Worm (Caenorhabditis elegans): Measurements from ENCODE around the gene cup-15.

The cup-15 gene

DNA sequence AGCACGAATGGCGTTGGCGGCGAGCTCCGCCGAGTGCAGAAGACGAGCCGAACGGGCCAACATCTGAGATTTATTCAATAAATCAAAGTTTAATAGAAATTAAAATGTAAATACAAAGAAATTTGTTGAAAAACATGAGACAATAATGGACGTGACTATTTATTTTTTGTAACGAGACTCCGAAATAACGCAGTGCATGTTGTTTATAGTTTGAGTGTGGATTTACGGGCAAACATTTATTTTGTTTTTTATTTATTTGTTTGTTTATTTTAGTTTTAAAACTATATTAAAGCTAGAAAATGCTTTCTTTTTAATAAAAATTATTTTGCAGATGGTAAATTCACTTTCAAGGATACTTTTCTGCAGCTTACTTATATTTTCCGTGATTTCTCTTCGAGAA, at the start of gene cup-15, which contains the start of gene sdhb-1:
Gene cup-15, plus strand, starts transcription at position 332 of the 400 bp plus-strand sequence.
Gene sdhb-1, minus strand, starts transcription at position 63 of the 400 bp plus-strand sequence.
- no peak for TF ChIP-seq unc-62 (GFP tag; optimal IDR thresholded peaks at IDR 0.05)

DNA sequence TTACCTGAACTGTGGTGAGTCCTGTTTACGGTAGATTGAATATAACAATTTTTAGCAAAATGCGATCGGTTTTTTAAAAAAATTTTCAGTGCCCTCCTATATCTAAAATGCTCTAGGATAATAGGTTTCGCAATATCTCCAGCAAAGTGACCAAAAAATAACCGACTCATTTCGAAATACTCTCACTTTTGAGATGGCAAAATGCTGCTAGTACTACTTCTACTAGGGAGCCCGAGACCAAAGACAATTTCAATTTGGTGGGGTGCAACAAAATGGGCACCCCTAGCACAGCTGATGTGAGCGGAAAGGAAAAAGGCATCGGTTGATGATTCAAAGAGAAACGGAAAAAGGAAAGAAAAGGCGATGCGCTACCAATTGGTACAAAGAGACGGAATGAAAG, 49.3 kb upstream of the cup-15 start:
- TF ChIP-seq unc-62 (GFP tag; optimal IDR thresholded peaks at IDR 0.05) = no peak

DNA sequence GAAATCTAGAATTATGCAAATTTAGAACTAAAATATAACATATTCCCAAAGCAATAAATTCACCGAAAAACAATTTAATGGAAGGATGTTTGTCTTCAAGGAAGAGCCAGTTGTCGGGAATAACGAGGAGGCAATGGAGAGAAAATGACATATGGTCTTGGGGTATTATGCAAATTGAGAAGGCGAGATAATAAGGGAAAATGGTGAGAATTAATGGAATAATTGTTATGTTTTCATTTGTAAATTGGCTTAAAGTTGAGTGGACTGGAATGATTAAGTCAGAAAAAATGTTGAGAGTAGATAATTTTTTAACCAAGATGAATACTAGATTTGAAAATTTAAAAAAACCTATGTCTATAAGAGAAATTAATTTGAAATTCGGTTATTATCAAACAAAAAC, 48.0 kb upstream of the cup-15 start:
- TF ChIP-seq unc-62 (GFP tag; optimal IDR thresholded peaks at IDR 0.05) = no peak

DNA sequence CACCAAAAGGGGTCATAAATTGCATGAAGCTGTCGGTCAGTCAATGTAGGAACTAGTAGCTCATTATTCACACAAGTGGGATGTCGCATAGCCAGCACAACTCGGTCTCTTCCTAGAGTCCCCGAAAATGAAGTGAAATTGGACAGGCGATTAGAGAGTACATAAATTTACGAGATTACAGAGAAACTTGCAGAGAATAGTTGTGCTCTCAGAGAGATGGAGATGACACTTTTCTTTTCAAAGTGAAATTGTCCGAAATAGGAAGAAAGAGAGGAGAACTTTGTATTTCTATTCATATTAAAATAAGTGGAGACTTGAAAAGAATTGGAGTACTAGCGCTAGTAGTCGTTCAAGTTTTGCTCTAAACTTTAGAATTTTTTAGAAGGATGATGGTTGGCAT, 47.2 kb upstream of the cup-15 start:
- TF ChIP-seq unc-62 (GFP tag; optimal IDR thresholded peaks at IDR 0.05) = no peak

DNA sequence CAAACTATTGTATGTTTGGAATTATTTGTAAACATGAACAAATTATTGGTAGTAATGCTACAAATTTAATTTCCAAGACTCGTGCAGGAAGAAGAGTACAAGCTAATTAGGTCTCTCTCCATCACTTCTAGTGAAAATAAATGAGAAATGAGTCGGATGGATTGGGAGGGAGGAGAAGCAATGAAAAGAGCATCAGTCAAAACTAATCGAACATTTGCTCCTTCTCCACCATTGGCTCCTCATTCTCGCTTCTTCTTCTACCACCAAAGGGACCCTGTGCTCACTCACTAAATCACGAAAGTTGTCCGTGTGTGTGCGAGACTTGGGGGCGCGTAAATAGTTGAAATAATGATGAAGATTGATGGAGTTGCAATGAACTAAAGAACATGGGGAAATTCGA, 46.0 kb upstream of the cup-15 start:
- TF ChIP-seq unc-62 (GFP tag; optimal IDR thresholded peaks at IDR 0.05) = no peak

DNA sequence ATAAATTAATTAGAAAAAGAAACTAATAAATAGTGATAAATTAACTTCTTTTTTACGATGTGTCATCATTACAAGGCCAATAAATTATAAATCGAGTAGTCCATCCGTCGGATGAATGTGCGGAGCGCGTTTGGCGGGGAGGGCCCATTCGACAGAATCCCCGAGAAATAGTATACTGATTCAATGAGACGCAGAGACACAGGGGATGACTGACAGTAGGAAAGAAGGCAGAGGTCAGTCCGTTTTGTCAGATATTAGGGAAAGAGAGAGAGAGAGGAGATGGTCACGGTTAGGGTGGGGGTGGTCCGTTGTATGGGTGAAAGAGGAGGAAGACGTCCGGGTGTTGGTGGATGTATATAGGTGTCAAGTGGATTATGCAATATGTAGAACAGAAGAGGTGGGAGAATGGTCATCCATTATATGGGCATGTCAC, 44.2 kb upstream of the cup-15 start:
- TF ChIP-seq unc-62 (GFP tag; optimal IDR thresholded peaks at IDR 0.05) = no peak

DNA sequence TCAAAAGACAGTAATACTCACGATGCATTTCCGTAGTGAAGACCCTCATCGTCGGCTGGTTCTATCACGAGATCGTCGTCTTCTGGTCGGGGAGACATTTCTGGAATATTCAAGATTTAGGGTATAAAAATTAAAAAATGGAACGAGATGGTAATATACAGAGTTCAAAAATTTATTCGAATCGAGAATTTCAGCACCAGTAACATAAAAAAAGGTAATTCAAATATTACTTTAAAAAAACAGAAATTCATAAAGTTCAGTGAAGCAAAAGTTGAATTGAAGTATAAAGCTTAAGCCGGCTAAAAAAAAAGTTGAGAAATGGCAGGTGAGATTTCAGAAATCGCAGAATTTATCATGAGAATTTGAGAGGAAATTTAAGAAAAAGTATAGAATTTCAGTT, 42.6 kb upstream of the cup-15 start, which contains the start of gene cam-1:
Gene cam-1, minus strand, starts transcription at position 101 of the 400 bp plus-strand sequence.
- no peak for TF ChIP-seq unc-62 (GFP tag; optimal IDR thresholded peaks at IDR 0.05)

DNA sequence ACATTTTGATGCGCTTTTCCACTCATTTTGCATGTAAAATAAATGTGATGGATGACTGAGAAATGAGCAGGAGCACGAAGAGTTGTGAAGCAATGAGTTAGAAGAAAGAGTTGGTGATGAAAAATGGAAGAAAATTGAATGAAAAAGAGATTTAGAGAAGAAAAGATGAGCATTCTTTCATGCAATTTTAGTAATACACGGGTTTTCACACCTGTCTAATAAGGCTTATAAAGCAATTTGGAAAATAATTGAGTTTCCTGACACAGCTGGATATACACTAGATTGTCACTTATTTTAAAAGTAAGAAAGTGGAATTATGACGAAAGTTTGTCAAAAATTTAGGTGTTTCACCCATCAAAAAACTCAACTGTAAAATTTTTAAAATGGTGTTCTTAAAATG, 42.0 kb upstream of the cup-15 start:
- no peak for TF ChIP-seq unc-62 (GFP tag; optimal IDR thresholded peaks at IDR 0.05)

DNA sequence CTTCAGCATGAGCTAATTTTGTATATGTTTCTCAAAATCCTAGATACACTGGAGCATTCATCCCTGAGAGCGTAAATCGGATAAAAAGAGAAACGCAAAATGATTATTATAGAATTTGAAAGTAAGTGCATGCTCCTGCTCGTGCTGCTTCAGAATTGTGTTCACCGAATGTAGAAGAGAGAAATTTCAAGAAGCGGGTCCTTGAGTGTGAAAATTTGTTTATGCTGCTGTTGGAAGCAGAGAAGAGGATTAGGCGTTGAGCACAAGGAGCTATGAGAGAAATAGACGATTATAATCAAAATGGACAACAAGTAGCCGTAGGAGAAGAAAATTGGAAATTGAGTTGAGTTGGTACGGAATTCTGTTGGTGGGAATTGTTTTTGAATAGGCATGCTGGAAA, 41.1 kb upstream of the cup-15 start:
- no peak for TF ChIP-seq unc-62 (GFP tag; optimal IDR thresholded peaks at IDR 0.05)

DNA sequence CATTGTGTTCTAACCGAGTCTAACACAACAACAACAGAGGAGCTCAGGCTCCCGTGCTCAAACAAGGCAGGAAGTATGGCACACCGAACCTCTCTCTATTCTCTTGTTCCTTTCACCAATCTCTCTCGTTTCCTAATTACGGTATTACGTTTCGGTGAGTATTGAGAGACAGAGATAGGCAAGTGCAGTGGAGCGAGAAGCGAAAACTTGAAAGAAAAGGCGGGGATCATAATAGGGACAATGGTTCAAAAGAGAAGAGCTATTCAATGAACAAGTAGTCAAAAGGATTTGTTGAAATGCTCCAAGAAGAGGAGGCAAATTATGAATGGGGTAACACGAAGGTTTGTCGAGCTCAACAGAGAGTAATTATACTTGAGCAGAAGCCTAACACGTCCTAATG, 39.5 kb upstream of the cup-15 start:
- no peak for TF ChIP-seq unc-62 (GFP tag; optimal IDR thresholded peaks at IDR 0.05)

DNA sequence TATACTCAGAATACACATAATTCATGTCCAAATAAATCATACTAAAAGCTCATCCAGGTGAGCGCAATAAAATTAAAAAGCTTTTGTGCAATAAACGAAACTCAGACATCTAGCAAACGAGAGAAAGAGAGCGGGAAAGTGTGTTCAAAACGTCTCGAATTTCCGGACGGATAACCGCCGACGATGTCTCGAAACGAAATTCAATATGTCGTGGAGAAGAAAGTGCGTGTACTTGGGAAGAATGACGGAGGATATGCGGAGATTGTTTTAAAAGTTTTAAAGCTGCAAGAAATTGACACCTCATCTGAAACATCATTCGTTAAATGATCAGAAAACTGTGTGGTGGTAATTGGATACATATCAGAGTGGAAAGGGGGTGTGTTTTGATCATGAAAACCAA, 38.1 kb upstream of the cup-15 start:
- no peak for TF ChIP-seq unc-62 (GFP tag; optimal IDR thresholded peaks at IDR 0.05)

DNA sequence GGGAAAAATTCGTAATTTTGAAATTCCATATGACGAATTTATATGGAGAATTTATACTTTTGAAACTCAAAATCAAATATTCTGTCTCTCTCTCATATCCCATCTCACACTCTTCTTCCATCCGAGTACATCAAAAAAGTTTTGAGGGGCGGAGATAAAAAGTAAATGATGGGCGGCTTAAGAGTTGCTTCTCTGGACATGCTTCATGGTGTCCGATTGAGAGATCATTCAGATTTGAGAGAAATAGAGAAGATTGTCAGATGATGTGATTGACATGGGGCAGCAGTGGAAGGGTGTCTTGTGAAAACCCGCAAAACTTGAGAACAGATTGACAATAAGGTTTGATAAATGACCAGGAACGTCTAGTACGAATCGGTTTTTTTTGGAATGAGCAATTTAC, 37.1 kb upstream of the cup-15 start:
- no peak for TF ChIP-seq unc-62 (GFP tag; optimal IDR thresholded peaks at IDR 0.05)

DNA sequence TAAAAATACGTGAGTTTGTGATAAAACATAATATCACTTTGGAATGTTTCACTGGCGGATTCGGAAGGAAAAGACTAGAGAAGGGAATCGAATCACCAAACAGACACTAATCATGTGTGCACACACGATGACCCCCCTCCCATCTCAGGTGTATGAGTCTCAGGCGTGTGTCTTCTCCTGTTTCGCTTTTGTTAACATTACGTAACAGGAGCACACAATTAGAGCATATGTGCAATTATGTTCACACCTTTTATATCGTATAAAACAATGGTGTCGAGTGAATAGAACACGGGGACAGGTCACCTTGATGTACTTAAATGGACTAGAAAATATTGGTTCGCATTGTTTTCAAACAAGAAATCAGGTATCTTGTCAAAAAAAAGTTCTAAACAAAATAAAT, 36.0 kb upstream of the cup-15 start:
- TF ChIP-seq unc-62 (GFP tag; optimal IDR thresholded peaks at IDR 0.05) = no peak

DNA sequence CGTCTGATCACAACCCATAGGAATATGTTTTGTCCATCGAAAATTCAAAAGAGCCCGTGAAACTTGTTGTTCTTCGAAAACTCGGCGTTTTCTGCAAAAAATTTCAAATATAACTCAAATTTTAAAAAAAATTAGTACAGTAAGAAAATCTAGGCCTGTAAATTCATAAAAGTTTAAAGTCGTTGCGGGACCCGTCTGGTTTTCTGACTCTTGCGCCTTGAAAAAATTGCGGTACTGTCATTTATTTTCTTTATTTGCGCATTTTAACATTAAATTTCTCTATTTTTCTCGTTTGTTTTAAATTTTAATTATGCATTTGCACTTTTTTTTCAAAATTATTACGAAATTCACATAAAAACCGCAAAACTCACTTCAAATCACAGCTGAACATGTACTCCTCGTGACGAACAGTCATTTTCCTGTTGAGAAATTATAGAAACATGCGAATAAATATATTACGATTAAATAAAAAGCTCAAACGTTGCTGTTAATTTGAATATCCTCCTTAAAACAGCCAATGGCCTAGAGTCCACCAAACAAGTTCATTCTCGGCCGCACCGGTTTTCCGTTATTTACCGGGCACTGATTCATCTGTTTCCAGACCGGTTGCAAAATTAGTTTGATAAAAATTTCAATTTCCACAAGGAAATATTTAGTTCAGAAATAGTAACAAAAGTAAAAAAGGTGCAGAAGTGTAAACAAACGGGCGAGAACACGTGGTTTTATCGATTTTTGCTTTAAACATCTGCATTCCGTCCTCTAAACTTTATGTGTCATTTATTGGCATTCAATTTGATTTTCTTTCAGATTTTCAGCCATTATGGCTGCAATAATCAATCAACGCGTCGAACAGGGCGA, 33.5 kb upstream of the cup-15 start, which contains the start of the genes csa-1 and wdfy-2:
Gene csa-1, minus strand, starts transcription at position 669 of the 858 bp plus-strand sequence.
Gene wdfy-2, plus strand, starts transcription at position 808 of the 858 bp plus-strand sequence.
- TF ChIP-seq unc-62 (GFP tag; optimal IDR thresholded peaks at IDR 0.05) = no peak

DNA sequence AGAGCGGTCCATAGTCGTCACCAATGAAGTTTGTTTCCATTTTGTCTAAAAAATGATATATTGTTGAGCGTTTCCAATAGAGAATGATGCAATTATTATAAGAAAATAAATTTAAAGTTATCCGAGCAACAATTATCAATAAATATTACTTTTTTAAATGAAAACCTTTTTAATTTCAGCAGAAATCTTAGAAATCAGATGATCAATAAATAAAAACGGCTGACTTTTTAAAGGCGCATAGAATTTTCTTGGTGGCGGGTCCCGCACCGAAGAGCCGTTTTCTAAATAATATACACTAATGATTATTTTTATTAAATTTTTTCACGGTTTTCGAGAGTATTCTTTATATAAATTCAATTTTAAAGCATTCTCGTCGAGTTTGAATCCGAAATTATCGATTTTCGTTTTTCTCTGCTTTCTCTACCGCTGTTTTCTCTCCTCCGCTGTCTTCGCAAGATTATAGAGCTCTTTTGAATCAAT, 29.9 kb upstream of the cup-15 start, which contains the start of gene rab-39:
Gene rab-39, minus strand, starts transcription at position 51 of the 480 bp plus-strand sequence.
- TF ChIP-seq unc-62 (GFP tag; optimal IDR thresholded peaks at IDR 0.05) = no peak

DNA sequence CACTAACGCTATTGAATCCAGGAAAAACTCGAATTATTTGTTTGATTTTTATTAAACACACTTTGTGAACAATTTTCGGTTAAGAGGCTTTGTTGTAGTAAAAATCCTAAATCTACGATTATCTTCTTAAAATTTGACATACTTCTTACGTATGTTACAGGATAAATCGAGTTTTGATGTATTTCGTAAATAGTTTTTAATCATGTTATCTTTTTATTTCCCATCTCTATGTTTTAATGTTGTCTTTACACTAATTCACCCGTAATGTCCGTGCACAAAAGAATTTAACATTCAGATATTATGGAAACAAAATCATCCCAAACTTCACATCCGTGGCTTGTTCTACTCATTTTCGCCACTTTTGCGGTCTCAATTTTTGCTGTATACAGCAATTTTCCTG, 29.1 kb upstream of the cup-15 start, which contains the start of gene egli-1:
Gene egli-1, plus strand, starts transcription at position 301 of the 400 bp plus-strand sequence.
- no peak for TF ChIP-seq unc-62 (GFP tag; optimal IDR thresholded peaks at IDR 0.05)

DNA sequence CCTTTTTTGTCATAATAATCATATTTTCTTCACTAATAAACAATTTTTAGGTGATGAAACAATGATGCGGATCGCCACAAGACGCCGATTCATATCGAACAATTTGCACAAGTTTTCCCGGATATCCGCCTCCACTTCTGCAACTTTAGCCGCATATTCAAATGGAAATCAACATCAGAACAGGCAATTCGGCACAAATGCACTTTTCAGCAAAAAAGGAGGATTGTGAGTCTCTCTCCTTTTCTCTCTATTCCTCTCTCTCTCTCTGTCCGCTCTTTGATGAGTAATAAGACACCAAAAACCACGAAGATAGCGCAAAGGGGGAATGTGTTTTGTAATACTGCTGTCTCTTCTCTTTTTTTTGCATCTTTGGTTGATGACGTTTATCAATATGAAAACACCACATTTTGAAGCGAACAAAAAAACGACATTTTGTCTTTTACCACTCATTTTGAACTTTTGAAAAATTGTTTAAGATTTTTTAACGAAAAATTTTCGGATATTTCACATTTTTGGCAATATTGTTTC, 27.9 kb upstream of the cup-15 start, which contains the start of gene eat-3:
Gene eat-3, plus strand, starts transcription at position 51 of the 528 bp plus-strand sequence.
- TF ChIP-seq unc-62 (GFP tag; optimal IDR thresholded peaks at IDR 0.05) = no peak

All from whole organism, dauer.